Worm (Caenorhabditis elegans): ENCODE results near the gene F25B4.7.
A peak's percentile ranks its signal among the peaks of the same experiment; 100 is the strongest.

F25B4.7 gene

DNA sequence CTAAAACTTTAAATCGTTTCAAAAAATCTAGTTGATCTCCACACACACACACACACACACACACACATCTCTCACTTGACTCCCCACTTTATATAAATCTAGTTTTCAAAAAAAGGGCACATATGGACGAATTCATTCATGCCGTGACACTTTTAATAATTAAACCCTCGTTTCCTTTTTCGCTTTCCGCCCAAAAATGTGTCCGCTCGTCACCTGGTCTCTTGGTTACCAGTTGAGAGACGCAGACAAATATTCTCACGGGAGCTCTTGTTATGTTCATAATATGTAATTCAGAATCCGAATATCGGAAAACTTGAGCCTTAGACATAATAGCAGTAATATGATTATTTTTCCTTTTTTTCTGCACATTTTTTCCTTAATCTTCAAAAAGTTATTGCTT lies 35.1 kb downstream of the F25B4.7 start:
- TF ChIP-seq flh-1 (GFP tag; optimal IDR thresholded peaks at IDR 0.05) (no peak), ces-1 (GFP tag; optimal IDR thresholded peaks at IDR 0.05) (peak; percentile 3)

DNA sequence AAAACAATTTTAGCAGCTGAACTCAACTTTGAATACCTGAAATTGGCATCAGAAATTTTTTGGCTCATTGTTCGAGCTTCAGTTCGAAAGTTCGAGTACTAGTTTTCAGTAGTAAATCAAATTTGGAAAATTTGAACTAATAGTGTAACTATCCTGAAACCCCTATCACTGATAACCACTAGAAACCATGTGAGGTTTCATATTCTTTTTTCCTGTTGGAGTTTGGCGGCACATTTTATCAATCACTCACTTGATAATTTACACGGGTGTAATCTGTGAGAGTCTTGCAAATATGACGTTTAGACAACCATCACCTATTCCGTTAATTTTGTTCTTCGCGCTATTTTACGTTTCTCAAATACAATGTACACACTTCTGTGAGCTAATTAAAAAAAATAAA lies 39.7 kb downstream of the F25B4.7 start, which contains the start of gene C14C11.4:
Gene C14C11.4 (plus strand): TSS at position 252 of the 400 bp plus-strand sequence.
- no peak for TF ChIP-seq lin-32 (GFP tag; optimal IDR thresholded peaks at IDR 0.05)
- no peak for TF ChIP-seq lsy-2 (tag; optimal IDR thresholded peaks at IDR 0.05)
- TF ChIP-seq nhr-76 (tag; optimal IDR thresholded peaks at IDR 0.05): no peak
- no peak for TF ChIP-seq cnd-1 (tag; optimal IDR thresholded peaks at IDR 0.05)
- TF ChIP-seq mab-5 (tag; optimal IDR thresholded peaks at IDR 0.05): no peak
- no peak for TF ChIP-seq blmp-1 (tag; optimal IDR thresholded peaks at IDR 0.05)
- no peak for TF ChIP-seq unc-120 (tag; optimal IDR thresholded peaks at IDR 0.05; ENCODE audit: poor library complexity, severe bottlenecking)
- TF ChIP-seq lin-13 (tag; optimal IDR thresholded peaks at IDR 0.05): no peak
- TF ChIP-seq pha-4 (tag; optimal IDR thresholded peaks at IDR 0.05): no peak
- TF ChIP-seq nhr-237 (tag; optimal IDR thresholded peaks at IDR 0.05): no peak
- no peak for TF ChIP-seq ceh-83 (GFP tag; optimal IDR thresholded peaks at IDR 0.05)
- TF ChIP-seq ceh-39 (tag; optimal IDR thresholded peaks at IDR 0.05): no peak
- TF ChIP-seq unc-39 (tag; optimal IDR thresholded peaks at IDR 0.05): no peak
- TF ChIP-seq ham-2 (GFP tag; optimal IDR thresholded peaks at IDR 0.05): no peak
- no peak for TF ChIP-seq sptf-1 (tag; optimal IDR thresholded peaks at IDR 0.05)
- TF ChIP-seq M03D4.4 (tag; optimal IDR thresholded peaks at IDR 0.05): no peak

DNA sequence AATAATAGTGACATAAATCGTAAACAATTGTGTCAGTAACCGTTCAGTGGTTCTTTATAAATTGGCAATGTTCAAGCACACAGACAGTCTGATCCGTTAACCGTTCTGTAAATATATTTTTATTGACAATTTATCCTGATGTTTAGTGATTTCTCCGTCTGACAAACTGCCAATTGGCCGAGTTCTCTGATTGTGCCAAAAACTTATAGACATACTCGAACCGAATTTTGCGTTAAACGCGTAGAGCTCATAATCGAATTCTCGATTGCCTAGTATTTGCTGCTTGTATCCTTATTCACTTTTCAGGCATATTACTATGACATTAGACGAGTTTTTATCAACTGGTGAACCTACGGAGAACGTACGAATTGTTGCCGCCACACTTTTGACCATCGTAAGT lies 42.9 kb downstream of the F25B4.7 start, which contains the start of gene srx-117:
Gene srx-117 (plus strand): TSS at position 301 of the 400 bp plus-strand sequence.
- TF ChIP-seq sptf-1 (tag; optimal IDR thresholded peaks at IDR 0.05) (no peak), ham-2 (GFP tag; optimal IDR thresholded peaks at IDR 0.05) (no peak), lsy-2 (tag; optimal IDR thresholded peaks at IDR 0.05) (no peak), nhr-2 (tag; optimal IDR thresholded peaks at IDR 0.05) (no peak), zip-8 (tag; optimal IDR thresholded peaks at IDR 0.05) (no peak), ces-1 (GFP tag; optimal IDR thresholded peaks at IDR 0.05) (no peak), nhr-28 (tag; optimal IDR thresholded peaks at IDR 0.05) (no peak), mls-2 (tag; optimal IDR thresholded peaks at IDR 0.05) (no peak), elt-1 (tag; optimal IDR thresholded peaks at IDR 0.05; ENCODE audit: borderline replicate concordance, insufficient read depth) (no peak), ceh-83 (GFP tag; optimal IDR thresholded peaks at IDR 0.05) (no peak), nhr-76 (tag; optimal IDR thresholded peaks at IDR 0.05) (no peak), unc-39 (tag; optimal IDR thresholded peaks at IDR 0.05) (no peak), nhr-237 (tag; optimal IDR thresholded peaks at IDR 0.05) (no peak), cnd-1 (tag; optimal IDR thresholded peaks at IDR 0.05) (no peak), mab-5 (tag; optimal IDR thresholded peaks at IDR 0.05) (no peak), mep-1 (tag; optimal IDR thresholded peaks at IDR 0.05) (no peak), ztf-11 (tag; optimal IDR thresholded peaks at IDR 0.05) (no peak)

All from whole organism, mixed stage, embryonic.